Fruit fly (Drosophila melanogaster) whole organism, embryonic: ENCODE measurements around the gene COX6B.

Source experiments
- Asciz ChIP-seq: fragments of 200-800 bp; sonication (Bioruptor generic); optimal IDR thresholded peaks from 2 replicates; lab custom pipeline; 2017; ENCODE audit warnings: missing biosample characterization, mild to moderate bottlenecking, missing genetic modification characterization, missing genetic modification reagents
- B-H2 ChIP-seq: fragments of 200-800 bp; sonication (Bioruptor generic); optimal IDR thresholded peaks from 2 replicates; lab custom pipeline; 2018; ENCODE audit warnings: missing biosample characterization, mild to moderate bottlenecking, missing genetic modification characterization
- CG10654 ChIP-seq: fragments of 200-800 bp; sonication (Bioruptor generic); optimal IDR thresholded peaks from 2 replicates; lab custom pipeline; 2016; ENCODE audit warnings: missing biosample characterization, missing genetic modification characterization
- CG11695 ChIP-seq: fragments of 200-800 bp; sonication (Bioruptor generic); IDR thresholded peaks from 3 replicates; pipeline ENCODE4 v1.3.6; 2022; ENCODE audit warnings: missing biosample characterization, missing genetic modification characterization
- CG12219 ChIP-seq: fragments of 200-800 bp; sonication (Bioruptor generic); optimal IDR thresholded peaks from 3 replicates; lab custom pipeline; 2018; ENCODE audit warnings: missing biosample characterization, mild to moderate bottlenecking, missing genetic modification characterization
- CG16815 ChIP-seq: fragments of 200-800 bp; sonication (Bioruptor generic); optimal IDR thresholded peaks from 3 replicates; lab custom pipeline; 2017; ENCODE audit warnings: missing biosample characterization, mild to moderate bottlenecking, missing genetic modification characterization
- CG17385 ChIP-seq: fragments of 200-800 bp; sonication (Bioruptor generic); optimal IDR thresholded peaks from 3 replicates; lab custom pipeline; 2018; ENCODE audit warnings: missing biosample characterization, mild to moderate bottlenecking, missing genetic modification characterization
- CG17829 ChIP-seq: fragments of 200-800 bp; optimal IDR thresholded peaks from 2 replicates; lab custom pipeline; 2019; ENCODE audit warnings: missing biosample characterization, mild to moderate bottlenecking, missing genetic modification characterization, moderate library complexity
- CG30403 ChIP-seq: fragments of 200-800 bp; sonication (Bioruptor generic); optimal IDR thresholded peaks from 3 replicates; lab custom pipeline; 2016; ENCODE audit warnings: missing biosample characterization, missing genetic modification characterization
- CG3407 ChIP-seq: fragments of 200-800 bp; sonication (Bioruptor generic); optimal IDR thresholded peaks from 2 replicates; lab custom pipeline; 2018; ENCODE audit warnings: missing biosample characterization, mild to moderate bottlenecking, missing genetic modification characterization
- CG3847 ChIP-seq: fragments of 200-800 bp; sonication (Bioruptor generic); IDR thresholded peaks from 2 replicates; pipeline ENCODE4 v1.3.6; 2022; ENCODE audit warnings: missing biosample characterization, missing genetic modification characterization
- CG3995 ChIP-seq: fragments of 200-800 bp; sonication (Bioruptor generic); optimal IDR thresholded peaks from 3 replicates; lab custom pipeline; 2016; ENCODE audit warnings: missing biosample characterization, missing genetic modification characterization
- CG42726 ChIP-seq: fragments of 200-800 bp; sonication (Bioruptor generic); IDR thresholded peaks from 2 replicates; pipeline ENCODE4 v1.3.6; 2022; ENCODE audit warnings: missing biosample characterization, missing genetic modification characterization; ENCODE audit not compliant: partially characterized antibody
- CG4404 ChIP-seq: fragments of 200-800 bp; sonication (Bioruptor generic); IDR thresholded peaks from 2 replicates; pipeline ENCODE4 v1.3.6; 2022; ENCODE audit warnings: missing biosample characterization, missing genetic modification characterization
- CG5180 ChIP-seq: fragments of 200-800 bp; sonication (Bioruptor generic); optimal IDR thresholded peaks from 3 replicates; lab custom pipeline; 2017; ENCODE audit warnings: missing biosample characterization, missing genetic modification characterization, mild to moderate bottlenecking, moderate library complexity, missing genetic modification reagents
- CG8089 ChIP-seq: fragments of 200-800 bp; sonication (Bioruptor generic); optimal IDR thresholded peaks from 3 replicates; lab custom pipeline; 2016; ENCODE audit warnings: missing biosample characterization, missing genetic modification characterization
- CG9727 ChIP-seq: fragments of 200-800 bp; sonication (Bioruptor generic); optimal IDR thresholded peaks from 3 replicates; lab custom pipeline; 2017; ENCODE audit warnings: missing biosample characterization, mild to moderate bottlenecking, missing genetic modification characterization
- CkIIα-i1 ChIP-seq: fragments of 200-800 bp; sonication (Bioruptor generic); IDR thresholded peaks from 2 replicates; pipeline ENCODE4 v1.3.6; 2022; ENCODE audit warnings: missing biosample characterization, missing genetic modification characterization
- Dll ChIP-seq: fragments of 200-800 bp; sonication (Bioruptor generic); IDR thresholded peaks from 4 replicates; pipeline ENCODE4 v1.3.6; 2022; ENCODE audit warnings: missing biosample characterization, missing genetic modification characterization; ENCODE audit not compliant: partially characterized antibody
- Drgx ChIP-seq: fragments of 200-800 bp; sonication (Bioruptor generic); IDR thresholded peaks from 2 replicates; pipeline ENCODE4 v1.3.6; 2022; ENCODE audit warnings: missing biosample characterization, missing genetic modification characterization
- Ets97D ChIP-seq: fragments of 200-800 bp; sonication (Bioruptor generic); optimal IDR thresholded peaks from 3 replicates; lab custom pipeline; 2016; ENCODE audit warnings: missing biosample characterization, missing genetic modification characterization
- Fer1 ChIP-seq: fragments of 200-800 bp; sonication (Bioruptor generic); optimal IDR thresholded peaks from 2 replicates; lab custom pipeline; 2017; ENCODE audit warnings: missing biosample characterization, mild to moderate bottlenecking, missing genetic modification characterization
- Hr51 ChIP-seq, 2 experiments: fragments of 200-800 bp; sonication (Bioruptor generic); optimal IDR thresholded peaks; 2 replicates in 1 of 2; 3 replicates in 1 of 2; lab custom pipeline; 2016 to 2018; ENCODE audit warnings: missing biosample characterization in 2 of 2, missing genetic modification characterization in 2 of 2, mild to moderate bottlenecking in 1 of 2, moderate library complexity in 1 of 2
- Hr78 ChIP-seq, 2 experiments: fragments of 200-800 bp in 1 of 2; fragments of >200 bp in 1 of 2; sonication (Bioruptor generic) in 1 of 2; optimal IDR thresholded peaks; 2 replicates each; lab custom pipeline; 2017 to 2019; ENCODE audit warnings: missing biosample characterization in 2 of 2, missing genetic modification characterization in 2 of 2, mild to moderate bottlenecking in 1 of 2, moderate library complexity in 1 of 2
- NC2β ChIP-seq: fragments of 200-800 bp; sonication (Bioruptor generic); optimal IDR thresholded peaks from 2 replicates; lab custom pipeline; 2016; ENCODE audit warnings: missing biosample characterization, missing genetic modification characterization
- NK7.1 ChIP-seq: fragments of 200-800 bp; sonication (Bioruptor generic); optimal IDR thresholded peaks from 3 replicates; lab custom pipeline; 2016; ENCODE audit warnings: missing biosample characterization, missing genetic modification characterization
- Nf-YA ChIP-seq: fragments of 200-800 bp; sonication (Bioruptor generic); IDR thresholded peaks from 2 replicates; pipeline ENCODE4 v1.3.6; 2022; ENCODE audit warnings: missing biosample characterization, missing genetic modification characterization
- Nf-YB ChIP-seq: fragments of 200-800 bp; sonication (Bioruptor generic); optimal IDR thresholded peaks from 3 replicates; lab custom pipeline; 2019; ENCODE audit warnings: missing biosample characterization, mild to moderate bottlenecking, missing genetic modification characterization, moderate library complexity
- Oli ChIP-seq: fragments of 200-800 bp; sonication (Bioruptor generic); optimal IDR thresholded peaks from 2 replicates; lab custom pipeline; 2018; ENCODE audit warnings: missing biosample characterization, mild to moderate bottlenecking, missing genetic modification characterization, moderate library complexity
- PHDP ChIP-seq: fragments of 200-800 bp; sonication (Bioruptor generic); optimal IDR thresholded peaks from 3 replicates; lab custom pipeline; 2018; ENCODE audit warnings: missing biosample characterization, mild to moderate bottlenecking, missing genetic modification characterization, moderate library complexity
- Sin3A ChIP-seq: fragments of >200 bp; optimal IDR thresholded peaks from 2 replicates; lab custom pipeline; 2018
- abd-A ChIP-seq: fragments of 200-800 bp; sonication (Bioruptor generic); optimal IDR thresholded peaks from 3 replicates; lab custom pipeline; 2019; ENCODE audit warnings: missing biosample characterization, mild to moderate bottlenecking, missing genetic modification characterization, moderate library complexity
- chif ChIP-seq, 2 experiments: fragments of 200-800 bp; sonication (Bioruptor generic); optimal IDR thresholded peaks; 3 replicates each; lab custom pipeline; 2016; ENCODE audit warnings: missing biosample characterization in 2 of 2, missing genetic modification characterization in 2 of 2
- cwo ChIP-seq: fragments of 200-800 bp; sonication (Bioruptor generic); optimal IDR thresholded peaks from 3 replicates; lab custom pipeline; 2017; ENCODE audit warnings: missing biosample characterization, missing genetic modification characterization, mild to moderate bottlenecking, moderate library complexity, missing genetic modification reagents
- esg ChIP-seq: fragments of 200-800 bp; sonication (Bioruptor generic); conservative IDR thresholded peaks from 2 replicates; pipeline ENCODE4 v1.3.6; 2022; ENCODE audit warnings: missing biosample characterization, missing genetic modification characterization
- lbe ChIP-seq: fragments of 200-800 bp; sonication (Bioruptor generic); optimal IDR thresholded peaks from 2 replicates; lab custom pipeline; 2016; ENCODE audit warnings: missing biosample characterization, mild to moderate bottlenecking, missing genetic modification characterization
- lilli ChIP-seq: fragments of 200-800 bp; sonication (Bioruptor generic); optimal IDR thresholded peaks from 3 replicates; lab custom pipeline; 2016; ENCODE audit warnings: missing biosample characterization, missing genetic modification characterization
- mld ChIP-seq: fragments of 200-800 bp; sonication (Bioruptor generic); IDR thresholded peaks from 3 replicates; pipeline ENCODE4 v1.3.6; 2022; ENCODE audit warnings: missing biosample characterization, missing genetic modification characterization; ENCODE audit not compliant: partially characterized antibody
- nerfin-2 ChIP-seq: fragments of 200-800 bp; sonication (Bioruptor generic); IDR thresholded peaks from 2 replicates; pipeline ENCODE4 v1.3.6; 2022; ENCODE audit warnings: missing biosample characterization, missing genetic modification characterization; ENCODE audit not compliant: partially characterized antibody
- otp ChIP-seq: fragments of 200-800 bp; sonication (Bioruptor generic); IDR thresholded peaks from 3 replicates; pipeline ENCODE4, ENCODE4 v1.3.6; 2022; ENCODE audit warnings: missing biosample characterization, missing genetic modification characterization
- pfk ChIP-seq: fragments of 200-800 bp; sonication (Bioruptor generic); optimal IDR thresholded peaks from 2 replicates; lab custom pipeline; 2018; ENCODE audit warnings: missing biosample characterization, mild to moderate bottlenecking, missing genetic modification characterization, moderate library complexity
- sens ChIP-seq: fragments of 200-800 bp; sonication (Bioruptor generic); peaks from one replicate; lab custom pipeline; 2016; ENCODE audit warnings: missing biosample characterization, missing genetic modification characterization
- slbo ChIP-seq: fragments of 200-800 bp; sonication (Bioruptor generic); IDR thresholded peaks from 2 replicates; pipeline ENCODE4 v1.3.6; 2022; ENCODE audit warnings: missing biosample characterization, missing genetic modification characterization
- sna ChIP-seq: fragments of 200-800 bp; sonication (Bioruptor generic); IDR thresholded peaks from 2 replicates; pipeline ENCODE4 v1.3.6; 2022; ENCODE audit warnings: missing biosample characterization, missing genetic modification characterization; ENCODE audit not compliant: partially characterized antibody
- tin ChIP-seq: fragments of 200-800 bp; sonication (Bioruptor generic); optimal IDR thresholded peaks from 3 replicates; lab custom pipeline; 2016; ENCODE audit warnings: missing biosample characterization, missing genetic modification characterization
- ttk ChIP-seq: fragments of 200-800 bp; sonication (Bioruptor generic); IDR thresholded peaks from 2 replicates; pipeline ENCODE4 v2.1.2; 2022; ENCODE audit warnings: missing biosample characterization, missing genetic modification characterization
- unpg ChIP-seq: fragments of 200-800 bp; sonication (Bioruptor generic); optimal IDR thresholded peaks from 3 replicates; lab custom pipeline; 2018; ENCODE audit warnings: missing biosample characterization, mild to moderate bottlenecking, missing genetic modification characterization, moderate library complexity
- vfl ChIP-seq: fragments of 200-800 bp; sonication (Bioruptor generic); optimal IDR thresholded peaks from 2 replicates; lab custom pipeline; 2016; ENCODE audit warnings: missing biosample characterization, missing genetic modification characterization
- vnd ChIP-seq: fragments of 200-800 bp; sonication (Bioruptor generic); IDR thresholded peaks from 3 replicates; pipeline ENCODE4 v1.3.6; 2022; ENCODE audit warnings: missing biosample characterization, missing genetic modification characterization; ENCODE audit not compliant: partially characterized antibody
- wdn ChIP-seq: fragments of 200-800 bp; sonication (Bioruptor generic); IDR thresholded peaks from 2 replicates; pipeline ENCODE4 v1.3.6; 2022; ENCODE audit warnings: missing biosample characterization, missing genetic modification characterization

COX6B gene

dm6 chrX:19744003-19744488, at the start of gene COX6B, which contains the start of the genes CG18809, CG33932 and Rpp20 (continued):
- peak; percentile 85 for TF ChIP-seq vfl (GFP tag; lab: Kevin White, UChicago)
- 0 out of 2 replicates have a peak, but pooled peaks have one; percentile 48 for TF ChIP-seq Drgx (GFP tag; lab: Robert Waterston, UW)
- peak; percentile 60 to 64 for TF ChIP-seq chif (GFP tag; optimal IDR thresholded peaks at IDR 0.05; lab: Kevin White, UChicago)
- TF ChIP-seq Hr51 (GFP tag; optimal IDR thresholded peaks at IDR 0.05; lab: Kevin White, UChicago): peak; percentile 1 to 65
- TF ChIP-seq CG3407: no peak
- TF ChIP-seq CG17829 (tag; lab: Kevin White, UChicago): peak; percentile 72
- peak; percentile 61 for TF ChIP-seq tin (GFP tag; lab: Kevin White, UChicago)
- peak; percentile 19 for TF ChIP-seq NK7.1 (GFP tag; lab: Kevin White, UChicago)
- peak; percentile 35 for TF ChIP-seq Nf-YB (GFP tag; lab: Kevin White, UChicago)
- TF ChIP-seq pfk: peak; percentile 56
- TF ChIP-seq CG9727 (GFP tag; lab: Kevin White, UChicago): peak; percentile 53
- peak; percentile 56 for TF ChIP-seq CG10654 (GFP tag; lab: Kevin White, UChicago)
- peak; percentile 38 for TF ChIP-seq CG12219 (GFP tag; lab: Kevin White, UChicago)
- TF ChIP-seq Nf-YA: 0 out of 2 replicates have a peak, but pooled peaks have one; percentile 18
- peak; percentile 14 for TF ChIP-seq Oli
- no peak for TF ChIP-seq CkIIα-i1 (GFP tag; lab: Robert Waterston, UW)
- no peak for TF ChIP-seq cwo (GFP tag; lab: Kevin White, UChicago)
- TF ChIP-seq NC2β (GFP tag; lab: Kevin White, UChicago): peak; percentile 86
- TF ChIP-seq CG17385 (GFP tag; lab: Kevin White, UChicago): peak; percentile 42
- peak; percentile 75 for TF ChIP-seq Fer1
- TF ChIP-seq CG8089 (GFP tag; lab: Kevin White, UChicago): peak; percentile 70
- TF ChIP-seq nerfin-2 (GFP tag; lab: Robert Waterston, UW): peak; percentile 90
- TF ChIP-seq CG16815 (GFP tag; lab: Kevin White, UChicago): peak; percentile 25
- TF ChIP-seq CG4404: peak; percentile 18; the same call in 1 of the 2 replicates
- peak; percentile 77 for TF ChIP-seq lilli (GFP tag; lab: Kevin White, UChicago)
- peak; percentile 31 for TF ChIP-seq unpg (GFP tag; lab: Kevin White, UChicago)
- peak; percentile 11; the same call in 1 of the 2 replicates for TF ChIP-seq ttk (GFP tag; lab: Robert Waterston, UW)
- no peak for TF ChIP-seq esg (GFP tag; lab: Robert Waterston, UW)
- TF ChIP-seq Dll (GFP tag; lab: Robert Waterston, UW): peak; percentile 86
- TF ChIP-seq CG3847: peak; percentile 94
- no peak for TF ChIP-seq Hr78 (GFP tag; optimal IDR thresholded peaks at IDR 0.05; lab: Kevin White, UChicago)
- no peak for TF ChIP-seq CG5180 (GFP tag; lab: Kevin White, UChicago)
- no peak for TF ChIP-seq otp (GFP tag; lab: Robert Waterston, UW)
- TF ChIP-seq mld (GFP tag; lab: Robert Waterston, UW): peak; percentile 90
- TF ChIP-seq sens: peak; percentile 91
- TF ChIP-seq Asciz (GFP tag; lab: Kevin White, UChicago): no peak
- TF ChIP-seq sna (GFP tag; lab: Robert Waterston, UW): peak; percentile 83
- TF ChIP-seq CG3995: peak; percentile 93
- TF ChIP-seq vnd (GFP tag; lab: Robert Waterston, UW): peak; percentile 88
- peak; percentile 68 for TF ChIP-seq lbe (GFP tag; lab: Kevin White, UChicago)
- peak; percentile 66 for TF ChIP-seq wdn (GFP tag; lab: Robert Waterston, UW)
- TF ChIP-seq B-H2 (GFP tag; lab: Kevin White, UChicago): peak; percentile 79
- peak; percentile 81 for TF ChIP-seq slbo (GFP tag; lab: Robert Waterston, UW)
- TF ChIP-seq abd-A (tag; lab: Kevin White, UChicago): no peak
- TF ChIP-seq Sin3A (lab: Kevin White, UChicago): peak; percentile 63
- peak; percentile 99 for TF ChIP-seq CG42726 (GFP tag; lab: Robert Waterston, UW)
- TF ChIP-seq CG30403 (GFP tag; lab: Kevin White, UChicago): peak; percentile 61
- TF ChIP-seq PHDP (tag; lab: Kevin White, UChicago): peak; percentile 45
- TF ChIP-seq CG11695 (GFP tag; lab: Robert Waterston, UW): no peak
- TF ChIP-seq Ets97D (GFP tag; lab: Kevin White, UChicago): peak; percentile 96
